Fruit fly (Drosophila melanogaster) whole organism, prepupa: ENCODE results near the gene CG32243.

Experiments
- Blimp-1 ChIP-seq: fragments of 200-800 bp; sonication (Bioruptor generic); optimal IDR thresholded peaks from 3 replicates; lab custom pipeline; 2017; ENCODE audit warnings: missing biosample characterization, missing genetic modification characterization, mild to moderate bottlenecking, moderate library complexity, missing genetic modification reagents
- CG10631 ChIP-seq: fragments of 200-800 bp; sonication (Bioruptor generic); optimal IDR thresholded peaks from 2 replicates; lab custom pipeline; 2016; ENCODE audit warnings: missing biosample characterization, missing genetic modification characterization
- CG11294 ChIP-seq: fragments of 200-800 bp; sonication (Bioruptor generic); IDR thresholded peaks from 2 replicates; pipeline ENCODE4 v1.3.6; 2022; ENCODE audit warnings: missing biosample characterization, missing genetic modification characterization
- CG11902 ChIP-seq: fragments of 200-800 bp; sonication (Bioruptor generic); optimal IDR thresholded peaks from 3 replicates; lab custom pipeline; 2016; ENCODE audit warnings: missing biosample characterization, missing genetic modification characterization
- CG15336 ChIP-seq: fragments of 200-800 bp; sonication (Bioruptor generic); IDR thresholded peaks from 2 replicates; pipeline ENCODE4 v1.3.6; 2022; ENCODE audit warnings: missing biosample characterization, missing genetic modification characterization
- CG1621 ChIP-seq: fragments of 200-800 bp; sonication (Bioruptor generic); optimal IDR thresholded peaks from 3 replicates; lab custom pipeline; 2018; ENCODE audit warnings: missing biosample characterization, mild to moderate bottlenecking, missing genetic modification characterization
- CG16779 ChIP-seq: fragments of 200-800 bp; sonication (Bioruptor generic); optimal IDR thresholded peaks from 3 replicates; lab custom pipeline; 2017; ENCODE audit warnings: missing biosample characterization, mild to moderate bottlenecking, missing genetic modification characterization
- CG3032 ChIP-seq: fragments of 200-800 bp; optimal IDR thresholded peaks from 2 replicates; lab custom pipeline; 2019; ENCODE audit warnings: missing biosample characterization, mild to moderate bottlenecking, missing genetic modification characterization, moderate library complexity
- CG31627 ChIP-seq: fragments of 200-800 bp; sonication (Bioruptor generic); optimal IDR thresholded peaks from 3 replicates; lab custom pipeline; 2016; ENCODE audit warnings: missing biosample characterization, missing genetic modification characterization
- CG32006 ChIP-seq: fragments of 200-800 bp; sonication (Bioruptor generic); optimal IDR thresholded peaks from 3 replicates; lab custom pipeline; 2017; ENCODE audit warnings: missing biosample characterization, mild to moderate bottlenecking, missing genetic modification characterization
- CG3919 ChIP-seq: fragments of 200-800 bp; sonication (Bioruptor generic); optimal IDR thresholded peaks from 3 replicates; lab custom pipeline; 2016; ENCODE audit warnings: missing biosample characterization, missing genetic modification characterization
- CG4318 ChIP-seq: fragments of 200-800 bp; sonication (Bioruptor generic); optimal IDR thresholded peaks from 3 replicates; lab custom pipeline; 2017; ENCODE audit warnings: missing biosample characterization, mild to moderate bottlenecking, missing genetic modification characterization
- CG6163 ChIP-seq: fragments of 200-800 bp; sonication (Bioruptor generic); IDR thresholded peaks from 3 replicates; pipeline ENCODE4 v1.3.6; 2022; ENCODE audit warnings: missing biosample characterization, missing genetic modification characterization
- CG6808 ChIP-seq: fragments of 200-800 bp; sonication (Bioruptor generic); optimal IDR thresholded peaks from 3 replicates; lab custom pipeline; 2017; ENCODE audit warnings: missing biosample characterization, missing genetic modification characterization, mild to moderate bottlenecking, moderate library complexity, missing genetic modification reagents
- CG6854 ChIP-seq: fragments of 200-800 bp; sonication (Bioruptor generic); optimal IDR thresholded peaks from 2 replicates; lab custom pipeline; 2017; ENCODE audit warnings: missing biosample characterization, mild to moderate bottlenecking, missing genetic modification characterization
- CG7368 ChIP-seq: fragments of 200-800 bp; sonication (Bioruptor generic); optimal IDR thresholded peaks from 3 replicates; lab custom pipeline; 2016; ENCODE audit warnings: missing biosample characterization, missing genetic modification characterization
- CG8119 ChIP-seq: fragments of 200-800 bp; sonication (Bioruptor generic); IDR thresholded peaks from 3 replicates; pipeline ENCODE4 v1.3.6; 2022; ENCODE audit warnings: missing biosample characterization, missing genetic modification characterization
- CG8319 ChIP-seq: fragments of 200-800 bp; sonication (Bioruptor generic); optimal IDR thresholded peaks from 3 replicates; lab custom pipeline; 2016; ENCODE audit warnings: missing biosample characterization, missing genetic modification characterization
- CG8632 ChIP-seq: fragments of 200-800 bp; sonication (Bioruptor generic); optimal IDR thresholded peaks from 3 replicates; lab custom pipeline; 2016; ENCODE audit warnings: missing biosample characterization, missing genetic modification characterization
- CG9139 ChIP-seq: fragments of 200-800 bp; sonication (Bioruptor generic); optimal IDR thresholded peaks from 3 replicates; lab custom pipeline; 2017; ENCODE audit warnings: missing biosample characterization, mild to moderate bottlenecking, missing genetic modification characterization
- Eip75B ChIP-seq: fragments of 200-800 bp; sonication (Bioruptor generic); optimal IDR thresholded peaks from 3 replicates; lab custom pipeline; 2016; ENCODE audit warnings: missing biosample characterization, missing genetic modification characterization
- Eip78C ChIP-seq: fragments of 200-800 bp; sonication (Bioruptor generic); peaks from one replicate; lab custom pipeline; 2016; ENCODE audit warnings: missing biosample characterization, missing genetic modification characterization
- Ets21C ChIP-seq: fragments of 200-800 bp; sonication (Bioruptor generic); optimal IDR thresholded peaks from 3 replicates; lab custom pipeline; 2016; ENCODE audit warnings: missing biosample characterization, missing genetic modification characterization
- Ets96B ChIP-seq: fragments of 200-800 bp; optimal IDR thresholded peaks from 2 replicates; lab custom pipeline; 2019; ENCODE audit warnings: missing biosample characterization, mild to moderate bottlenecking, missing genetic modification characterization, moderate library complexity
- Gug ChIP-seq: fragments of 200-800 bp; sonication (Bioruptor generic); IDR thresholded peaks from 2 replicates; pipeline ENCODE4 v1.3.6; 2022; ENCODE audit warnings: missing biosample characterization, missing genetic modification characterization
- Hr38 ChIP-seq: sonication (Bioruptor generic); optimal IDR thresholded peaks from 2 replicates; lab custom pipeline; 2016; ENCODE audit warnings: missing biosample characterization, missing genetic modification characterization
- Hr39 ChIP-seq: fragments of 200-800 bp; sonication (Bioruptor generic); optimal IDR thresholded peaks from 2 replicates; lab custom pipeline; 2016; ENCODE audit warnings: missing biosample characterization, missing genetic modification characterization
- Hr4 ChIP-seq: fragments of 200-800 bp; sonication (Bioruptor generic); optimal IDR thresholded peaks from 3 replicates; lab custom pipeline; 2016; ENCODE audit warnings: missing biosample characterization, missing genetic modification characterization
- Lpt ChIP-seq: fragments of 200-800 bp; sonication (Bioruptor generic); optimal IDR thresholded peaks from 3 replicates; lab custom pipeline; 2016; ENCODE audit warnings: missing biosample characterization, missing genetic modification characterization
- Smox ChIP-seq: fragments of 200-800 bp; sonication (Bioruptor generic); optimal IDR thresholded peaks from 3 replicates; lab custom pipeline; 2016; ENCODE audit warnings: missing biosample characterization, missing genetic modification characterization
- Sox102F ChIP-seq: fragments of 200-800 bp; sonication (Bioruptor generic); optimal IDR thresholded peaks from 2 replicates; lab custom pipeline; 2016; ENCODE audit warnings: missing biosample characterization, mild to moderate bottlenecking, missing genetic modification characterization
- Sox14 ChIP-seq: fragments of 200-800 bp; sonication (Bioruptor generic); optimal IDR thresholded peaks from 3 replicates; lab custom pipeline; 2016; ENCODE audit warnings: missing biosample characterization, missing genetic modification characterization
- Sox15 ChIP-seq: fragments of 200-800 bp; sonication (Bioruptor generic); optimal IDR thresholded peaks from 3 replicates; lab custom pipeline; 2016; ENCODE audit warnings: missing biosample characterization, missing genetic modification characterization
- achi ChIP-seq: fragments of 200-800 bp; sonication (Bioruptor generic); optimal IDR thresholded peaks from 3 replicates; lab custom pipeline; 2016; ENCODE audit warnings: missing biosample characterization, missing genetic modification characterization
- acj6 ChIP-seq: fragments of 200-800 bp; sonication (Bioruptor generic); optimal IDR thresholded peaks from 3 replicates; lab custom pipeline; 2016; ENCODE audit warnings: missing biosample characterization, missing genetic modification characterization
- cyc ChIP-seq: fragments of 200-800 bp; sonication (Bioruptor generic); optimal IDR thresholded peaks from 3 replicates; lab custom pipeline; 2016; ENCODE audit warnings: missing biosample characterization, missing genetic modification characterization
- dsx ChIP-seq: fragments of 200-800 bp; optimal IDR thresholded peaks from 3 replicates; lab custom pipeline; 2019; ENCODE audit warnings: missing biosample characterization, mild to moderate bottlenecking, missing genetic modification characterization, moderate library complexity; ENCODE audit not compliant: poor library complexity, severe bottlenecking
- eg ChIP-seq: fragments of 200-800 bp; sonication (Bioruptor generic); IDR thresholded peaks from 3 replicates; pipeline ENCODE4 v1.3.6; 2022; ENCODE audit warnings: missing biosample characterization, missing genetic modification characterization
- esn ChIP-seq: fragments of 200-800 bp; sonication (Bioruptor generic); optimal IDR thresholded peaks from 2 replicates; lab custom pipeline; 2016; ENCODE audit warnings: missing biosample characterization, mild to moderate bottlenecking, missing genetic modification characterization, moderate library complexity
- fd59A ChIP-seq: fragments of 200-800 bp; sonication (Bioruptor generic); optimal IDR thresholded peaks from 2 replicates; lab custom pipeline; 2017; ENCODE audit warnings: missing biosample characterization, mild to moderate bottlenecking, missing genetic modification characterization, missing genetic modification reagents
- fd85E ChIP-seq: fragments of 200-800 bp; sonication (Bioruptor generic); optimal IDR thresholded peaks from 3 replicates; lab custom pipeline; 2016; ENCODE audit warnings: missing biosample characterization, missing genetic modification characterization
- lz ChIP-seq: fragments of 200-800 bp; sonication (Bioruptor generic); optimal IDR thresholded peaks from 3 replicates; lab custom pipeline; 2016; ENCODE audit warnings: missing biosample characterization, missing genetic modification characterization
- net ChIP-seq: fragments of 200-800 bp; sonication (Bioruptor generic); optimal IDR thresholded peaks from 3 replicates; lab custom pipeline; 2016; ENCODE audit warnings: missing biosample characterization, missing genetic modification characterization
- pdm3 ChIP-seq: fragments of 200-800 bp; sonication (Bioruptor generic); optimal IDR thresholded peaks from 3 replicates; lab custom pipeline; 2016; ENCODE audit warnings: missing biosample characterization, missing genetic modification characterization
- salr ChIP-seq, 2 experiments: fragments of 200-800 bp; sonication (Bioruptor generic); optimal IDR thresholded peaks; 3 replicates each; lab custom pipeline; 2016 to 2018; ENCODE audit warnings: missing biosample characterization in 2 of 2, missing genetic modification characterization in 2 of 2, mild to moderate bottlenecking in 1 of 2
- spab ChIP-seq: fragments of 200-800 bp; sonication (Bioruptor generic); optimal IDR thresholded peaks from 2 replicates; lab custom pipeline; 2017; ENCODE audit warnings: missing biosample characterization, mild to moderate bottlenecking, missing genetic modification characterization, missing genetic modification reagents
- ss ChIP-seq, 2 experiments: fragments of 200-800 bp; sonication (Bioruptor generic); optimal IDR thresholded peaks; 2 replicates in 1 of 2; 3 replicates in 1 of 2; lab custom pipeline; 2017 to 2018; ENCODE audit warnings: mild to moderate bottlenecking in 2 of 2, missing biosample characterization in 2 of 2, missing genetic modification characterization in 2 of 2, moderate library complexity in 1 of 2
- svp ChIP-seq: fragments of 200-800 bp; sonication (Bioruptor generic); peaks from one replicate; lab custom pipeline; 2016; ENCODE audit warnings: missing biosample characterization, missing genetic modification characterization
- vri ChIP-seq: fragments of 200-800 bp; sonication (Bioruptor generic); optimal IDR thresholded peaks from 3 replicates; lab custom pipeline; 2016; ENCODE audit warnings: missing biosample characterization, mild to moderate bottlenecking, missing genetic modification characterization

Gene CG32243

DNA sequence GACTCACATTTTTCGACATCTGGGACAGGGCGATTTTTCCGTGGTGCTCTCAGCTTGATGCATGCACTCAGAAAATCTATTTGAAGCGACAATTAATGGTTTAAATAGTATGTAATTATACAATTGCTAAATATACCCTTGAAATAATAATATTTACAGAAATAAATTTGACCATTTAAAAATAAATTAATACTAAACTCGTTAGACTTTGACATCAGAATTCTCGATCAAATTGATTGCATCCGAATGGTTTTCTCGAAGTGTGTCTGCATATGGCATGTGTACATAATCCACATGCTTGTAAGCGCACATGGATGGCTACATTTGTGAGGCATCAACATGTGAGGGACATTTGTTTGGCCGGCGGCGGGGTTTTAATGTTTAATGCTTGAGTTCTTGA lies 5.6 kb upstream of the CG32243 start (continued):
- peak; percentile 88 for TF ChIP-seq acj6 (GFP tag; lab: Kevin White, UChicago)
- peak; percentile 87 for TF ChIP-seq achi
- peak; percentile 81 for TF ChIP-seq Sox102F (GFP tag; lab: Kevin White, UChicago)
- no peak for TF ChIP-seq Hr38 (GFP tag; lab: Kevin White, UChicago)
- peak; percentile 91 for TF ChIP-seq Ets96B (tag; lab: Kevin White, UChicago)
- peak; percentile 88 for TF ChIP-seq CG6163 (GFP tag; lab: Robert Waterston, UW)
- peak; percentile 89 for TF ChIP-seq CG3919 (GFP tag; lab: Kevin White, UChicago)
- peak; percentile 88 for TF ChIP-seq Lpt
- peak; percentile 40 for TF ChIP-seq Blimp-1
- peak; percentile 82 for TF ChIP-seq Eip75B
- no peak for TF ChIP-seq CG6854 (GFP tag; lab: Kevin White, UChicago)

dm6 chr3L:4545731-4546130 lies 4.7 kb upstream of the CG32243 start:
- no peak for TF ChIP-seq vri (GFP tag; lab: Kevin White, UChicago)
- TF ChIP-seq CG6808 (GFP tag; lab: Kevin White, UChicago) = peak; percentile 52
- TF ChIP-seq Sox15 (GFP tag; lab: Kevin White, UChicago) = peak; percentile 39
- TF ChIP-seq Sox14 (GFP tag; lab: Kevin White, UChicago) = peak; percentile 62
- peak; percentile 76 for TF ChIP-seq Hr4
- TF ChIP-seq fd85E (GFP tag; lab: Kevin White, UChicago) = no peak
- no peak for TF ChIP-seq CG16779
- peak; percentile 57 for TF ChIP-seq cyc
- TF ChIP-seq CG6854 (GFP tag; lab: Kevin White, UChicago) = no peak
- TF ChIP-seq Blimp-1 = no peak
- TF ChIP-seq Sox102F (GFP tag; lab: Kevin White, UChicago) = peak; percentile 56
- peak; percentile 45 for TF ChIP-seq Smox (GFP tag; lab: Kevin White, UChicago)
- peak; percentile 73 for TF ChIP-seq CG3919 (GFP tag; lab: Kevin White, UChicago)
- no peak for TF ChIP-seq CG1621
- TF ChIP-seq CG4318 (GFP tag; lab: Kevin White, UChicago) = peak; percentile 50
- TF ChIP-seq CG31627 (GFP tag; lab: Kevin White, UChicago) = peak; percentile 54
- peak; percentile 49; the same call in 1 of the 2 replicates for TF ChIP-seq CG15336
- TF ChIP-seq CG9139 (GFP tag; lab: Kevin White, UChicago) = no peak
- TF ChIP-seq CG10631 = peak; percentile 68
- TF ChIP-seq Hr38 (GFP tag; lab: Kevin White, UChicago) = no peak
- TF ChIP-seq net = peak; percentile 68
- TF ChIP-seq Gug (GFP tag; lab: Robert Waterston, UW) = no peak
- TF ChIP-seq ss (GFP tag; optimal IDR thresholded peaks at IDR 0.05; lab: Kevin White, UChicago) = peak in 1 of 2 experiments; percentile 56
- peak; percentile 48 for TF ChIP-seq Ets96B (tag; lab: Kevin White, UChicago)
- TF ChIP-seq Hr39 (GFP tag; lab: Kevin White, UChicago) = peak; percentile 46
- TF ChIP-seq salr (GFP tag; optimal IDR thresholded peaks at IDR 0.05; lab: Kevin White, UChicago) = peak in 1 of 2 experiments; percentile 68
- peak; percentile 59 for TF ChIP-seq esn (GFP tag; lab: Kevin White, UChicago)
- peak; percentile 60 for TF ChIP-seq fd59A (GFP tag; lab: Kevin White, UChicago)
- no peak for TF ChIP-seq Ets21C (GFP tag; lab: Kevin White, UChicago)
- TF ChIP-seq CG3032 (tag; lab: Kevin White, UChicago) = peak; percentile 55
- TF ChIP-seq dsx (GFP tag; lab: Kevin White, UChicago) = peak; percentile 72
- TF ChIP-seq eg (GFP tag; lab: Robert Waterston, UW) = no peak; the same call in 1 of the 3 replicates
- peak; percentile 76 for TF ChIP-seq svp (GFP tag; lab: Kevin White, UChicago)
- TF ChIP-seq Eip78C (GFP tag; lab: Kevin White, UChicago) = peak; percentile 95
- peak; percentile 69 for TF ChIP-seq pdm3 (GFP tag; lab: Kevin White, UChicago)
- TF ChIP-seq CG8119 (GFP tag; lab: Robert Waterston, UW) = peak; percentile 59; the same call in 2 of the 3 replicates
- TF ChIP-seq CG8632 (GFP tag; lab: Kevin White, UChicago) = peak; percentile 57
- peak; percentile 22 for TF ChIP-seq CG7368 (GFP tag; lab: Kevin White, UChicago)
- TF ChIP-seq CG11294 (GFP tag; lab: Robert Waterston, UW) = no peak
- TF ChIP-seq acj6 (GFP tag; lab: Kevin White, UChicago) = peak; percentile 71
- TF ChIP-seq spab (GFP tag; lab: Kevin White, UChicago) = peak; percentile 40
- TF ChIP-seq CG11902 (GFP tag; lab: Kevin White, UChicago) = peak; percentile 16
- TF ChIP-seq CG8319 = peak; percentile 43
- TF ChIP-seq CG32006 = peak; percentile 77
- peak; percentile 56 for TF ChIP-seq lz (GFP tag; lab: Kevin White, UChicago)
